Worm (Caenorhabditis elegans): ENCODE data around the gene her-1.

DNA sequence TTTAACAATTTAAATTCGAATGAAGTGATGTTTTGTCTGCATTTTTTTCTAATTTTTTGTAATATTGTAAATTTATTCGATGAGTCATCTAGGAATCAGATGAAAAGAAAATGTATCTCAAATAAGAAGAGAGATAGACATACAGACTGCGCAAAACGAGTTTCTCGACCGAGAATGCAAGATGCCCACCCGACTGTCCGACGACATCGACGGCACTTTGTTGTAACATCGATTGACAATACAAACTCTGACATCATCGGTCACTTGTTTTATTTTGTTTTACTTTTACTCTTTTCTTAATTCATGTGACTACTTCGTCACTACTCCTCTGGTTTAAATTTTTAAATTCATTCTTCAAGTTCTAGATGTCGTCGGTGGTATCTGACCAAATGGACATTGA is 44.0 kb downstream of the her-1 start, which contains the start of gene sta-2:
- TF ChIP-seq ZK546.5 (tag; optimal IDR thresholded peaks at IDR 0.05) (no peak), hlh-11 (tag; optimal IDR thresholded peaks at IDR 0.05) (peak; percentile 19), zag-1 (tag; optimal IDR thresholded peaks at IDR 0.05) (no peak), unc-62 (GFP tag; optimal IDR thresholded peaks at IDR 0.05 in 1 of 2) (peak in 1 of 2 experiments; percentile 64), unc-62 (tag; optimal IDR thresholded peaks at IDR 0.05) (no peak), nhr-25 (tag; optimal IDR thresholded peaks at IDR 0.05; ENCODE audit: borderline replicate concordance, insufficient read depth) (peak; percentile 31), unc-130 (GFP tag; optimal IDR thresholded peaks at IDR 0.05) (no peak), lin-13 (GFP tag; optimal IDR thresholded peaks at IDR 0.05) (no peak), fos-1 (tag; optimal IDR thresholded peaks at IDR 0.05) (no peak), nhr-28 (tag; optimal IDR thresholded peaks at IDR 0.05) (peak; percentile 50), nhr-237 (tag; optimal IDR thresholded peaks at IDR 0.05) (no peak), ceh-82 (tag; optimal IDR thresholded peaks at IDR 0.05) (no peak), nhr-77 (tag; optimal IDR thresholded peaks at IDR 0.05) (no peak), zfp-2 (tag; optimal IDR thresholded peaks at IDR 0.05) (no peak)
